Worm (Caenorhabditis elegans) whole organism, L2 larva: Measurements from ENCODE around the gene K09F6.3.

Experiments
- blmp-1 ChIP-seq: sonication (generic microtip); optimal IDR thresholded peaks from 2 replicates; lab custom pipeline; 2017; ENCODE audit warnings: missing genetic modification characterization, mild to moderate bottlenecking, missing compliant biosample characterization, antibody characterized with exemption, moderate library complexity; ENCODE audit not compliant: insufficient read depth
- dmd-4 ChIP-seq: sonication (generic microtip); optimal IDR thresholded peaks from 2 replicates; lab custom pipeline; 2017; ENCODE audit warnings: missing biosample characterization, missing genetic modification characterization
- nhr-237 ChIP-seq: fragments of 150-350 bp; optimal IDR thresholded peaks from 2 replicates; lab custom pipeline; 2014; ENCODE audit warnings: missing biosample characterization, missing genetic modification characterization
- nhr-25 ChIP-seq: fragments of 150-350 bp; sonication (generic microtip); optimal IDR thresholded peaks from 3 replicates; lab custom pipeline; 2014; ENCODE audit warnings: missing biosample characterization, missing genetic modification characterization
- unc-55 ChIP-seq: fragments of 150-350 bp; sonication (generic microtip); optimal IDR thresholded peaks from 3 replicates; lab custom pipeline; 2014; ENCODE audit warnings: missing biosample characterization, missing genetic modification reagents, missing genetic modification characterization
- unc-62 ChIP-seq: fragments of 150-350 bp; optimal IDR thresholded peaks from 2 replicates; lab custom pipeline; 2014; ENCODE audit warnings: missing biosample characterization, missing genetic modification reagents, missing genetic modification characterization
- ztf-11 ChIP-seq: sonication (generic microtip); optimal IDR thresholded peaks from 2 replicates; lab custom pipeline; 2017; ENCODE audit warnings: missing biosample characterization, missing genetic modification characterization

DNA sequence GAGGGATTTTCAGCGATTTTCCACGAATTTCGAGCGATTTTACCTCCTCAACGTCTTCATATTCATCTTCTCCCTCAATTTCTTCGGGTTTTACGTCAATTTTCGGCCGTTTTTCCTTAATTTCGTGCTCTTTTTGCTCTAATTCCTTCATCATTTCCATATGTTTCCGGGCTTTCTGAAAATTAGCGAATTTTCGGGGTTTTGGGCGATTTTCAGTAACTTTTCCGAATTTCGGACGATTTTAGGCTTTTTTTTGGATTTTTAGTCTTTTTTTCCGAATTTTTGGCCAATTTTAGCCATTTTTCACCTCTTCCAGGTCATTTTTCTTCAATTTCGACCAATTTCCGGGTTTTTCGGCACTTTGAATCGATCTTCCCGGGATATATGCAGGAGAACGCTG, 24.6 kb upstream of the K09F6.3 start:
- TF ChIP-seq blmp-1 (no peak), ztf-11 (tag; lab: Kevin White, UChicago) (no peak), dmd-4 (tag; lab: Kevin White, UChicago) (no peak), nhr-237 (tag; lab: Kevin White, UChicago) (no peak), unc-62 (GFP tag; lab: Kevin White, UChicago) (no peak), nhr-25 (no peak), unc-55 (GFP tag; lab: Kevin White, UChicago) (no peak)
